Worm (Caenorhabditis elegans) whole organism, midembryonic: Measurements from ENCODE around the gene B0024.3.

Source experiments
- T22C8.4 ChIP-seq: fragments of 200-800 bp; sonication (Bioruptor generic); IDR thresholded peaks from 2 replicates; pipeline ENCODE4 v1.3.6; 2022; ENCODE audit warnings: missing genetic modification characterization, missing compliant biosample characterization
- ref-1 ChIP-seq: fragments of 200-800 bp; sonication (Bioruptor generic); conservative IDR thresholded peaks from 2 replicates; pipeline ENCODE4 v1.3.6; 2022; ENCODE audit warnings: missing genetic modification reagents, missing genetic modification characterization, missing compliant biosample characterization

DNA sequence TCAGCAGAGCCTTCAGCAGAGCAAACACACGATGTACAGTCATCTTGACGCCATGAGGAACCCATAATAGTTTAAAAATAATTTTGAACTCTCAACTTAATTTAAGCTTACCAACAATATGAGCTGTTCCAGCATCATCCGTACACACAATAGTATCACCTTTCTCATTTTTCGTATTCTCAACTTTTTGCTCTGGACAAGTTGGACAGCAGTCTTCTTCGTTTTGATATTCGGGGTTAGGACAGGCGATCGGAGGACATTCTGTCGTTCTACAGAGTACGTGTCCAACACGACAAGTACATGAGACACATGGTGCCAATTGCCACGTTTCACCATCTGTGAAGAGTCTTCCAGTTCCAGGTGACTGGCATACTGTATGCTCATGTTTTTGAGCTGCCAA, 36.2 kb downstream of the B0024.3 start:
- TF ChIP-seq T22C8.4 (GFP tag; lab: Robert Waterston, UW), result no peak
- TF ChIP-seq ref-1, result no peak
